Fruit fly (Drosophila melanogaster) whole organism, adult: ENCODE results near the gene Slu7.
A peak's percentile ranks its signal among the peaks of the same experiment; 100 is the strongest.

ENCODE experiments used
- CG11617 ChIP-seq: fragments of 200-800 bp; sonication (Bioruptor generic); optimal IDR thresholded peaks from 2 replicates; lab custom pipeline; 2017; ENCODE audit warnings: mild to moderate bottlenecking, missing biosample characterization, missing genetic modification reagents, missing genetic modification characterization
- CG12768 ChIP-seq: fragments of 200-800 bp; sonication (Bioruptor generic); optimal IDR thresholded peaks from 2 replicates; lab custom pipeline; 2017; ENCODE audit warnings: missing biosample characterization, missing genetic modification characterization, mild to moderate bottlenecking, moderate library complexity, missing genetic modification reagents
- CG14711 ChIP-seq: fragments of 200-800 bp; sonication (Bioruptor generic); optimal IDR thresholded peaks from 2 replicates; lab custom pipeline; 2018; ENCODE audit warnings: missing biosample characterization, mild to moderate bottlenecking, missing genetic modification characterization, moderate library complexity
- CG1620 ChIP-seq: fragments of 200-800 bp; sonication (Bioruptor generic); optimal IDR thresholded peaks from 2 replicates; lab custom pipeline; 2016; ENCODE audit warnings: missing biosample characterization, missing genetic modification characterization
- CG33017 ChIP-seq: fragments of 200-800 bp; sonication (Bioruptor generic); optimal IDR thresholded peaks from 2 replicates; lab custom pipeline; 2018; ENCODE audit warnings: missing biosample characterization, mild to moderate bottlenecking, missing genetic modification characterization, moderate library complexity
- CG5204 ChIP-seq: fragments of 200-800 bp; sonication (Bioruptor generic); optimal IDR thresholded peaks from 2 replicates; lab custom pipeline; 2016; ENCODE audit warnings: missing biosample characterization, missing genetic modification characterization
- CG7045 ChIP-seq: fragments of 200-800 bp; sonication (Bioruptor generic); optimal IDR thresholded peaks from 2 replicates; lab custom pipeline; 2017; ENCODE audit warnings: missing biosample characterization, mild to moderate bottlenecking, missing genetic modification characterization
- CG7101 ChIP-seq: fragments of 200-800 bp; sonication (Bioruptor generic); optimal IDR thresholded peaks from 2 replicates; lab custom pipeline; 2018; ENCODE audit warnings: missing biosample characterization, mild to moderate bottlenecking, missing genetic modification characterization, moderate library complexity
- Clk ChIP-seq: fragments of 200-800 bp; sonication (Bioruptor generic); optimal IDR thresholded peaks from 2 replicates; lab custom pipeline; 2017; ENCODE audit warnings: missing biosample characterization, missing genetic modification characterization
- Crg-1 ChIP-seq: fragments of 200-800 bp; sonication (Bioruptor generic); optimal IDR thresholded peaks from 2 replicates; lab custom pipeline; 2016; ENCODE audit warnings: missing biosample characterization, missing genetic modification characterization
- Hr96 ChIP-seq: fragments of 200-800 bp; sonication (Bioruptor generic); optimal IDR thresholded peaks from 2 replicates; lab custom pipeline; 2016; ENCODE audit warnings: missing biosample characterization, missing genetic modification characterization
- Mnt ChIP-seq: fragments of 200-800 bp; sonication (Bioruptor generic); optimal IDR thresholded peaks from 2 replicates; lab custom pipeline; 2016; ENCODE audit warnings: missing biosample characterization, mild to moderate bottlenecking, missing genetic modification characterization
- bab1 ChIP-seq: fragments of 200-800 bp; sonication (Bioruptor generic); optimal IDR thresholded peaks from 3 replicates; lab custom pipeline; 2019; ENCODE audit warnings: missing biosample characterization, mild to moderate bottlenecking, missing genetic modification characterization, moderate library complexity
- cic ChIP-seq: fragments of 200-800 bp; sonication (Bioruptor generic); optimal IDR thresholded peaks from 2 replicates; lab custom pipeline; 2017; ENCODE audit warnings: missing biosample characterization, mild to moderate bottlenecking, missing genetic modification characterization, moderate library complexity
- cnc ChIP-seq, 2 experiments: fragments of >200 bp; optimal IDR thresholded peaks; 2 replicates each; lab custom pipeline; 2017
- kay ChIP-seq: fragments of 200-800 bp; sonication (Bioruptor generic); peaks from one replicate; lab custom pipeline; 2016; ENCODE audit warnings: missing biosample characterization, missing genetic modification characterization, borderline replicate concordance
- ovo ChIP-seq: fragments of 200-800 bp; sonication (Bioruptor generic); optimal IDR thresholded peaks from 2 replicates; lab custom pipeline; 2016; ENCODE audit warnings: missing biosample characterization, missing genetic modification characterization
- pad ChIP-seq: fragments of 200-800 bp; sonication (Bioruptor generic); optimal IDR thresholded peaks from 3 replicates; lab custom pipeline; 2017; ENCODE audit warnings: missing biosample characterization, missing genetic modification characterization, mild to moderate bottlenecking, moderate library complexity, missing genetic modification reagents
- tj ChIP-seq: fragments of 200-800 bp; sonication (Bioruptor generic); optimal IDR thresholded peaks from 3 replicates; lab custom pipeline; 2017; ENCODE audit warnings: missing biosample characterization, mild to moderate bottlenecking, missing genetic modification characterization, moderate library complexity
- toe ChIP-seq: fragments of 200-800 bp; sonication (Bioruptor generic); optimal IDR thresholded peaks from 2 replicates; lab custom pipeline; 2016; ENCODE audit warnings: missing biosample characterization, missing genetic modification characterization

Slu7 gene

DNA sequence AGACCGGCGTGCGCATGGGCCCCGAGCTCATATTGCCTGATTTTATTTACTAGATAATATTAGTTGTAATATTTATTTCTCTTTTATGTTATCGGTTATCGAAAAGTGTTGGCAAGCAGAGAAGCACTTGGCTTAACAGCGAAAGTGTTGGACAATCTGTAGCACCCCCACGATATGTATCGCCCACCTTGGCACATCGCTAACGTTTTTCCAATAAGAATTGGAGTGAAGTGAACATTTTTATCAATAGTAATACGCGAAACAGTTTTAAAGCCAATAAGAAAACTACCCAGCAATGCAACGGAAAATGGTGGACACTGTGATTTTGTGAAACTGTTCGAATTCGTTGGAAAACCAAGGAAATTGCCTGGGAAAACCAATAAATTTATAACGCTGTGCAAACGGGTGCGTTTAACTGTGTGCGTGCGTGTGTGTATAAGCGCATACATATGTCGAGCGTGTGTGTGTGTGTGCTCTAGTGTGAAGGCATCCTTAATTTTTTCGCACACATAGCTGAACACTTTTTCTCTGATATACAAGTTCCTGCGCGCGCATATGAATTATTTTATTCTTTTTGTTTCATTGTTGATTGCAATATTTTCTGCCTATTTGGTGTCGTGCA is at the start of gene Slu7, which contains the start of gene Pkc98E:
Slu7 (minus strand) TSS at position 112 of the 622 bp plus-strand sequence.
Pkc98E (plus strand) TSS at position 197 of the 622 bp plus-strand sequence.
- TF ChIP-seq Hr96 (GFP tag; lab: Kevin White, UChicago) (peak; percentile 67), CG12768 (GFP tag; lab: Kevin White, UChicago) (peak; percentile 79), kay (GFP tag; lab: Kevin White, UChicago) (no peak), cnc (optimal IDR thresholded peaks at IDR 0.05; lab: Kevin White, UChicago) (no peak), Clk (GFP tag; lab: Kevin White, UChicago) (peak; percentile 65), Crg-1 (GFP tag; lab: Kevin White, UChicago) (peak; percentile 87), tj (GFP tag; lab: Kevin White, UChicago) (no peak), CG1620 (GFP tag; lab: Kevin White, UChicago) (peak; percentile 90), cic (GFP tag; lab: Kevin White, UChicago) (peak; percentile 35), CG14711 (tag; lab: Kevin White, UChicago) (peak; percentile 62), pad (GFP tag; lab: Kevin White, UChicago) (peak; percentile 80), ovo (peak; percentile 63), bab1 (GFP tag; lab: Kevin White, UChicago) (peak; percentile 66), CG7101 (peak; percentile 82), CG11617 (GFP tag; lab: Kevin White, UChicago) (peak; percentile 10), Mnt (GFP tag; lab: Kevin White, UChicago) (peak; percentile 81), CG5204 (GFP tag; lab: Kevin White, UChicago) (peak; percentile 70), CG7045 (GFP tag; lab: Kevin White, UChicago) (peak; percentile 47), CG33017 (tag; lab: Kevin White, UChicago) (peak; percentile 37), toe (GFP tag; lab: Kevin White, UChicago) (peak; percentile 65)

DNA sequence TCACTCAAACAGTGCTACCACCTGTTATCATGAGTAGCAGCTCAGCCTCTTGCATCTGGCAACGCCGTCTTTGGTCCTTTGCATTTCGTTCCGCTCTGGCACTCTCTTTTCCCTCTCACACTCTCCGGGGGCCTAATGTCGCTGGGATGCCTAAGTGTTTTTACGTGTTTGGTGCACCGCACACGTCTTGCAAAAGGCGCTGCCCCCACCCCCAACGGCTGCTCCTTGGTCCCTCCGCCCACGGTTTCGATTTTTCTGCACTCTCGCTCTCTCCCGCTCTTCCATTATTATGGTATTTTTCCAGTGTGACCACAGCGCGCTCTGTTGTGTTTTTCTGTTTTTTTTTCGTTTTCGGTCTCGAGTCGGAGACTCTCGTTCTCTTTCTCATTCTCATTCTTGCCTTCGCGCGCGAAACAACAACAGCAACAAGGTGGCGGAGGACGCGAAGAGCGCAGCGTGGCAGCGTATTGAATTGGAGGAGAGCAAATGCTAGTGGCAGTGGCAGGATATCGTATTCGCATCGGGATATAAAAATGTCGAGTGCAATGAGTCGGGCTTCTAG is 49.1 kb upstream of the Slu7 start:
- TF ChIP-seq ovo (no peak), Mnt (GFP tag; lab: Kevin White, UChicago) (no peak), Clk (GFP tag; lab: Kevin White, UChicago) (no peak), CG1620 (GFP tag; lab: Kevin White, UChicago) (no peak), pad (GFP tag; lab: Kevin White, UChicago) (no peak), toe (GFP tag; lab: Kevin White, UChicago) (no peak), kay (GFP tag; lab: Kevin White, UChicago) (no peak), CG5204 (GFP tag; lab: Kevin White, UChicago) (no peak), CG7101 (no peak), CG14711 (tag; lab: Kevin White, UChicago) (no peak), CG7045 (GFP tag; lab: Kevin White, UChicago) (no peak), CG11617 (GFP tag; lab: Kevin White, UChicago) (no peak), CG33017 (tag; lab: Kevin White, UChicago) (no peak), Crg-1 (GFP tag; lab: Kevin White, UChicago) (no peak), cic (GFP tag; lab: Kevin White, UChicago) (no peak), CG12768 (GFP tag; lab: Kevin White, UChicago) (no peak), Hr96 (GFP tag; lab: Kevin White, UChicago) (no peak), bab1 (GFP tag; lab: Kevin White, UChicago) (no peak)

DNA sequence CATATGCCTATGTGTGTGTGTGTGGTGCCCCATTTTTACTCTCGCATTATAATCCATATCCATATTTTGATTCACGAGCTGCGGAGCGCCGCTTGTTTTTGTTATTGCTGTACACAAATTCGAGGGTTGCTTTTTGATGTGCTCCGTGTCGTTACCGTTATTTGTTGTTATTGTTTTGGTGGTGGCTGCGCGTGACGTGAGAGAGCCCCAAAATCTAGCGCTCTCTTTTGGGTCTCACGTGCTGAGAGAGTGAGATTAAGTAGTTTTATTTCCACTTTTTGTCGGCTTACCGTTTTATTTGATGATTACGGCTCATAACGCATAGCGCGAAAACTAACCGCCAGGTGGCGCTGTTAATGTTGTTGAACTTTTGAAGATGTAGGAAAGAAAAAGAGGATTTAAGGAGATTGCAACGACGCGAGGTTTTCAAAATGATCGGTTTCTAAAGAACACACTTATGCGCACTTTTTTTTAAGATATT is 48.5 kb upstream of the Slu7 start:
- TF ChIP-seq CG33017 (tag; lab: Kevin White, UChicago) (no peak), CG1620 (GFP tag; lab: Kevin White, UChicago) (no peak), cic (GFP tag; lab: Kevin White, UChicago) (no peak), pad (GFP tag; lab: Kevin White, UChicago) (peak; percentile 13), Crg-1 (GFP tag; lab: Kevin White, UChicago) (no peak), ovo (peak; percentile 6), Clk (GFP tag; lab: Kevin White, UChicago) (no peak), kay (GFP tag; lab: Kevin White, UChicago) (peak; percentile 70)

DNA sequence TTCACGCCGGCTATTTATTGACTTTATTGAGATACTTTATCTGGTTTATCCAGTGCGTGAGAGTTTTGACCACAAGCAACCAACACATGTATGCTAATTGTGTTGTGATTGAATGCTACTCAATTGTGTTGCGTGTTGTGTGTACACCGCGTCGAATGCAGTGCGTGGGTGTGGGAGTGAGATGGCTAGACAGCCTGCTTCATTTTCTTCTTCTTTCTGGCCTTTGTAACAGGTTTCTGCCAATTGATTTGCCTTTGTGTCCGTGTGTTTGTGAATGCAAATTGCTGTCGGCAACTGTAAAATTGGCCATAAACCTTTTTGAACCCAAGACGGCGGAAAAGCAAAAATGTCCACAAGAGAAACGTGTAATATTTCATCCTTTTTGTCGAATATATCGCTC is 48.0 kb upstream of the Slu7 start:
- no peak for TF ChIP-seq CG1620 (GFP tag; lab: Kevin White, UChicago)
- TF ChIP-seq CG33017 (tag; lab: Kevin White, UChicago): no peak
- TF ChIP-seq Hr96 (GFP tag; lab: Kevin White, UChicago): no peak
- no peak for TF ChIP-seq CG5204 (GFP tag; lab: Kevin White, UChicago)
- no peak for TF ChIP-seq CG12768 (GFP tag; lab: Kevin White, UChicago)
- TF ChIP-seq pad (GFP tag; lab: Kevin White, UChicago): no peak
- TF ChIP-seq tj (GFP tag; lab: Kevin White, UChicago): no peak
- no peak for TF ChIP-seq CG7101
- TF ChIP-seq CG11617 (GFP tag; lab: Kevin White, UChicago): no peak
- no peak for TF ChIP-seq Crg-1 (GFP tag; lab: Kevin White, UChicago)
- no peak for TF ChIP-seq ovo
- TF ChIP-seq cic (GFP tag; lab: Kevin White, UChicago): no peak
- no peak for TF ChIP-seq kay (GFP tag; lab: Kevin White, UChicago)
